Worm (Caenorhabditis elegans): ENCODE measurements around the gene srxa-19.

srxa-19 gene

DNA sequence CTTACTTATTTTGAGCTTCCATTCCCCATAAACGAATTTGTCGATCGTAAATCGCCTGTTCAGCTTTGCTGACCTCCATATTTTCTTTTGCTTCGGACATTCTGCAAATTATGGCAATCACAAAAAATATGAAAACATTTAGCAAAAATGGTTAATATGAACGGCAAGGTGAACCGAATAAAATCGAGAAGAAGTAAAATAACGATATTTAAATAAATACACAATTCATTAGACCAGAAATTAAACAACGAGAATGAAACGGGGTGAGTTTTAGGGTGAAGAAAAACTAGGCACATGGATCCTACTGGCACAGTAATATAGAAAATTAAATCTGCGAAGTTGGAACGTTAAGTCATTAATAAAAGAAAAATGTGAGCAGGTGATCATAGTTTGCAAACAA lies 7.6 kb upstream of the srxa-19 start, which contains the start of gene aos-1:
TSS of gene aos-1 (minus strand) at position 101 of the 400 bp plus-strand sequence.
- TF ChIP-seq W03F9.2 (tag; optimal IDR thresholded peaks at IDR 0.05) = no peak
- no peak for TF ChIP-seq him-1 (tag; optimal IDR thresholded peaks at IDR 0.05)
- no peak for TF ChIP-seq dao-5 (tag; optimal IDR thresholded peaks at IDR 0.05)

DNA sequence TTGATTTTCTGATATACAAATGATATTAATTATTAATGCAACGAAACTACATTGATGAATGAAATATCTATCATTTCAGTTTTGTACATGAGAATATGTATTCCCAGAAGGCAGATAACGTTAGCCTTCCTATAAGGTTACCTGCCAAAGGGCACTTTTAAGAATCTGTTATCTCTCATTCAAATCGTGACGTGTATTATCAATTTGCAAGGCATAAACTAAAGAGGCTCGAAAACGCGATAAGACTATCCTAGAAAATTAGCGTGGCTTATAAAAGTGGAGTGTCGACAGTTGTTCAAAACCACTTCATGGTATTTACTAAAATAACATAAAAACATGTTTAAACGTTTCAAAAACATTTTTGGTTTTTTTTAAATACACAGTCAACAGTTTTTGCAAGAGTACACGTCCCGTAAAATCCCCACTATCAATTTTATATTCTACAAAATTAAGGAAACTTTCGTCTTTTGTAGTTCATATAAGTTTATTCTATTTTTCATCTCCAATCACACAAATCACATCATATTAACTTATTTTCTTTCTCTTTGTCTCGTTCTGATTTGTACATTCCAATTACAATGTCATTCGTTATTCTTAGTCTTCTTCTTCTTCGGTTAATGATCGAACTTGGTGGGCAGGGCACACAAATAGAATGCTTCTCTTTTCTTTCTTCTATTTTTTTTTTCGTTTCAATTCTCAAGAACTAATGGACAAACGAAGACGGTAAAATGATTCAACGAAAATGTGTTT lies 2.4 kb upstream of the srxa-19 start, which contains the start of gene C08B6.10:
TSS of gene C08B6.10 (plus strand) at position 700 of the 750 bp plus-strand sequence.
- TF ChIP-seq him-1 (tag; optimal IDR thresholded peaks at IDR 0.05) (no peak), dao-5 (tag; optimal IDR thresholded peaks at IDR 0.05) (no peak), W03F9.2 (tag; optimal IDR thresholded peaks at IDR 0.05) (no peak)

- no peak for TF ChIP-seq W03F9.2 (tag; optimal IDR thresholded peaks at IDR 0.05)
- no peak for TF ChIP-seq dao-5 (tag; optimal IDR thresholded peaks at IDR 0.05)
- no peak for TF ChIP-seq him-1 (tag; optimal IDR thresholded peaks at IDR 0.05)
These were observed 754 bp upstream of the srxa-19 start, which contains the start of gene C08B6.6 for ce11 chrV:10123324-10123723. Gene C08B6.6, plus strand, starts transcription at chrV:10123624.

- TF ChIP-seq dao-5 (tag; optimal IDR thresholded peaks at IDR 0.05) (no peak), him-1 (tag; optimal IDR thresholded peaks at IDR 0.05) (no peak), W03F9.2 (tag; optimal IDR thresholded peaks at IDR 0.05) (no peak)
These were observed 1.7 kb downstream of the srxa-19 start, which contains the start of gene srxa-18 for ce11 chrV:10120898-10121297. Gene srxa-18, minus strand, starts transcription at chrV:10120997.

DNA sequence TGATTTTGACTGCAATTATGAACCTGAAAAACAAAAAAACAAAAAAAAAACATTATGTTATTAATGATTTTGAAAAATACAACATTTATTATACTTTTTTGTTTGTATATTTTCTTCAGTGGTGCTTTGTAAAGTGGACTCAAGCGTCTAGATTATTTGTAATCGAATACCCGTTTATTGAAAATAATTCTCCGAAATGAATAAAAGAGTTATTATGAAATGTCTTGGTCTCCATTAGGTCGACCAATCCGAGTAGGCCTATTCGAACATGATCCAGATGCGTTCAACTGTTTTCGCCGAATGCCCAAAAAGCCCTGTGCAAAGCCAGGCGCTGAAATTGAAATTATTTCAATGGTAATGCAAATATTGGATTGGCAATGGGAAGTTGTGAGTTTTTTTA lies 5.1 kb downstream of the srxa-19 start, which contains the start of gene C08B6.5:
TSS of gene C08B6.5 (plus strand) at position 301 of the 400 bp plus-strand sequence.
- TF ChIP-seq him-1 (tag; optimal IDR thresholded peaks at IDR 0.05) (no peak), dao-5 (tag; optimal IDR thresholded peaks at IDR 0.05) (no peak), W03F9.2 (tag; optimal IDR thresholded peaks at IDR 0.05) (no peak)

DNA sequence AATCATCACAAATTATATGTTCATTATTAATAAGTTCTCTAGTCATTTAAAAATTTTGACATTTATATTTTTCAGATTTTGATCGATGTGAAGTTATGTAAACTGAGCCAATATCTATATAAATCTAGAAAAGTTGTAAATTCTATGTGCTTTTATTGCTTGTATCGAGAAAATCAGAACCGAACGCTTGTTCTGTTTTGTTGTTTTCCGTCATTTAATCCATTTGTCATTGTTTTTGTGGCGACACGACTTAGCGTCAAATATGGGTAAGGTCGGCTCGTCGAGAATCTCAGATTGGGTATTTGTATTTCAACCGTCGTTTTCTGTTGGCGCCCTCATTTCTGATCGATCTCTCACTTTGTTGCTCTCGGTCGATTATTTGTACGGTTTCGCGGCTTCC lies 8.2 kb downstream of the srxa-19 start, which contains the start of gene cht-5:
TSS of gene cht-5 (plus strand) at position 301 of the 400 bp plus-strand sequence.
- no peak for TF ChIP-seq W03F9.2 (tag; optimal IDR thresholded peaks at IDR 0.05)
- no peak for TF ChIP-seq dao-5 (tag; optimal IDR thresholded peaks at IDR 0.05)
- no peak for TF ChIP-seq him-1 (tag; optimal IDR thresholded peaks at IDR 0.05)

DNA sequence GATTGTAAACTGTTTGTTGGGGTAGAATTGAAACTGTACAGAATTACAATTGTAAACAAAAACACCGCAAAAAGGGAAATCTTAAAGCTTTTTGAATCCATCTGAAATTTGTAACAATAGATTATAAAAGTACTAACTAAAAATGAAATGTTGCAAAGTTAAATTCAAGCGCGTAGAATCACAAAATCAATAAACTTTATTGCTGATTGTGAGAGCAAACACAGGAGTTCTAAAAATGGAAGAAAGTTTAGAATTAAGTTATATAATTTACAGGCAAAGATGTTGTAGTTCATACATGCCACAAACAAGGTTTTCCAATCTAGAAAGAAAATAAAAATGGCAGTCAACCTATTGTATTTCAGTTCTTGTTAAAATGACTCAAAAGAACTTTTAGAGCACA lies 10.4 kb downstream of the srxa-19 start, which contains the start of gene C08B6.3:
TSS of gene C08B6.3 (minus strand) at position 101 of the 400 bp plus-strand sequence.
- TF ChIP-seq dao-5 (tag; optimal IDR thresholded peaks at IDR 0.05) (no peak), him-1 (tag; optimal IDR thresholded peaks at IDR 0.05) (no peak), W03F9.2 (tag; optimal IDR thresholded peaks at IDR 0.05) (no peak)

DNA sequence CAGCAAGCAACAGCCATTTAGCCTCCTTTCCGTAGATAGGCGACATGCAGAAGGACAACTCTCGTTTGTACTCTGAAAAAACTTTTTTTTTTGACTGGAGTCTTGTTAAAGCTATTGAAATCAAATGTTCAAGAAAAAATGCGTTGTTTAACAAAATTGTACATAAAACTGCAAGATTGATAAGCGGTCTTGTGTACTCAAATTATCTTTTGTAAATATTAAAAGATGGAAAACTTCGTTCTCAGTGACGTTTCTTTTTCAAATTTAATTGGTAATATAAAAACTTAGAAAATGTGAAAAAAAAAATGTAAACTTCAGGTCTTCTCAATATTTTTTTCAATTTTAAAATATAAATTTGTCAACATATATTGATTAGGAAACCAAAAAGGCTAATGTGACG lies 11.4 kb downstream of the srxa-19 start:
- TF ChIP-seq W03F9.2 (tag; optimal IDR thresholded peaks at IDR 0.05) = no peak
- TF ChIP-seq him-1 (tag; optimal IDR thresholded peaks at IDR 0.05) = no peak
- TF ChIP-seq dao-5 (tag; optimal IDR thresholded peaks at IDR 0.05) = no peak

ce11 chrV:10107309-10107708 lies 15.3 kb downstream of the srxa-19 start, which contains the start of gene C08B6.11:
Gene C08B6.11, plus strand, starts transcription at chrV:10107609.
- no peak for TF ChIP-seq him-1 (tag; optimal IDR thresholded peaks at IDR 0.05)
- no peak for TF ChIP-seq dao-5 (tag; optimal IDR thresholded peaks at IDR 0.05)
- TF ChIP-seq W03F9.2 (tag; optimal IDR thresholded peaks at IDR 0.05) = no peak

DNA sequence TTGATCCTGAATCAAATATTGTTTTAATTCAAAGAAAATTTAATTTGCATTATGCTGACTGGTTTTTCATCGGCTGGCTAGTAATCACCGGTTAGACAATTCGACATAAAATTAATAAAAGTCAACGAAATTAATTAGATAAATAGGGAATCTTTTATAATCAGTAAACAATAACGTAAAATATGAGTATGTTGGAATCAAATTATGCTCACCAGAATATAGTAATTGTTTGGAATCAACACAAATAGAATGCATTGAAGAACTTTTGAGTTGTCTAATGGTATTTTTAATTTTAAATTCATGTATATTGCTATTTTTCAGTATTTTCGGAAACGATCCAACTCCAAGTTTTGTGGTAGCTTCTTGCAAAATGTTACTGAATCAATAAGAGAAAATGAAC lies 17.2 kb downstream of the srxa-19 start, which contains the start of gene C08B6.2:
TSS of gene C08B6.2 (plus strand) at position 301 of the 400 bp plus-strand sequence.
- TF ChIP-seq dao-5 (tag; optimal IDR thresholded peaks at IDR 0.05) = no peak
- no peak for TF ChIP-seq him-1 (tag; optimal IDR thresholded peaks at IDR 0.05)
- no peak for TF ChIP-seq W03F9.2 (tag; optimal IDR thresholded peaks at IDR 0.05)

ce11 chrV:10104785-10105310 lies 17.7 kb downstream of the srxa-19 start, which contains the start of gene ugt-17:
Gene ugt-17, minus strand, starts transcription at chrV:10104964.
- TF ChIP-seq him-1 (tag; optimal IDR thresholded peaks at IDR 0.05) (no peak), dao-5 (tag; optimal IDR thresholded peaks at IDR 0.05) (no peak), W03F9.2 (tag; optimal IDR thresholded peaks at IDR 0.05) (no peak)

ce11 chrV:10103811-10104210 lies 18.8 kb downstream of the srxa-19 start:
- TF ChIP-seq dao-5 (tag; optimal IDR thresholded peaks at IDR 0.05) (no peak), him-1 (tag; optimal IDR thresholded peaks at IDR 0.05) (no peak)

ce11 chrV:10101916-10102315 lies 20.7 kb downstream of the srxa-19 start, which contains the start of gene C08B6.14:
Gene C08B6.14, minus strand, starts transcription at chrV:10102016.
- TF ChIP-seq dao-5 (tag; optimal IDR thresholded peaks at IDR 0.05) = no peak
- TF ChIP-seq him-1 (tag; optimal IDR thresholded peaks at IDR 0.05) = no peak
- TF ChIP-seq W03F9.2 (tag; optimal IDR thresholded peaks at IDR 0.05) = no peak

ce11 chrV:10098429-10098828 lies 24.1 kb downstream of the srxa-19 start, which contains the start of gene ugt-47:
Gene ugt-47, minus strand, starts transcription at chrV:10098597.
- TF ChIP-seq W03F9.2 (tag; optimal IDR thresholded peaks at IDR 0.05) (no peak), him-1 (tag; optimal IDR thresholded peaks at IDR 0.05) (no peak), dao-5 (tag; optimal IDR thresholded peaks at IDR 0.05) (no peak)
